Fruit fly (Drosophila melanogaster): ENCODE measurements around the gene smp-30.
A peak's percentile ranks its signal among the peaks of the same experiment; 100 is the strongest.

smp-30 gene

dm6 chr3R:14747915-14748314, 3.1 kb downstream of the smp-30 start:
- TF ChIP-seq N (GFP tag; optimal IDR thresholded peaks at IDR 0.05) (no peak), dmrt93B (GFP tag; optimal IDR thresholded peaks at IDR 0.05) (no peak), dsf (GFP tag; optimal IDR thresholded peaks at IDR 0.05; ENCODE audit: borderline replicate concordance) (no peak)

- TF ChIP-seq woc (GFP tag; optimal IDR thresholded peaks at IDR 0.05) (no peak), sv (GFP tag; optimal IDR thresholded peaks at IDR 0.05) (no peak), psq (GFP tag; optimal IDR thresholded peaks at IDR 0.05) (no peak), Dfd (GFP tag; optimal IDR thresholded peaks at IDR 0.05) (no peak), Rel (GFP tag; optimal IDR thresholded peaks at IDR 0.05) (no peak), Rel (tag; optimal IDR thresholded peaks at IDR 0.05) (no peak), rgr (GFP tag; optimal IDR thresholded peaks at IDR 0.05) (no peak), dmrt93B (GFP tag; optimal IDR thresholded peaks at IDR 0.05) (no peak), foxo (GFP tag; optimal IDR thresholded peaks at IDR 0.05) (no peak), Hr78 (GFP tag; optimal IDR thresholded peaks at IDR 0.05) (no peak), tai (GFP tag; optimal IDR thresholded peaks at IDR 0.05) (no peak), Vsx2 (GFP tag; optimal IDR thresholded peaks at IDR 0.05; ENCODE audit: partially characterized antibody) (no peak), lola (GFP tag; optimal IDR thresholded peaks at IDR 0.05) (no peak), Myc (optimal IDR thresholded peaks at IDR 0.05) (no peak), N (GFP tag; optimal IDR thresholded peaks at IDR 0.05) (no peak), CG9705 (GFP tag; optimal IDR thresholded peaks at IDR 0.05) (no peak), CG32264 (GFP tag; optimal IDR thresholded peaks at IDR 0.05) (no peak)
Measured at dm6 chr3R:14747259-14747856, 3.7 kb downstream of the smp-30 start.

- TF ChIP-seq Hr83 (GFP tag; optimal IDR thresholded peaks at IDR 0.05; ENCODE audit: poor library complexity, severe bottlenecking) (peak; percentile 74), Rel (GFP tag; optimal IDR thresholded peaks at IDR 0.05) (no peak), Rel (tag; optimal IDR thresholded peaks at IDR 0.05) (peak; percentile 44), foxo (GFP tag; optimal IDR thresholded peaks at IDR 0.05) (peak in 1 of 2 experiments; percentile 40), rgr (GFP tag; optimal IDR thresholded peaks at IDR 0.05) (peak; percentile 52), br (GFP tag; optimal IDR thresholded peaks at IDR 0.05) (peak; percentile 40), dmrt93B (GFP tag; optimal IDR thresholded peaks at IDR 0.05) (peak; percentile 11), sage (GFP tag; optimal IDR thresholded peaks at IDR 0.05) (no peak), Sp1 (GFP tag; optimal IDR thresholded peaks at IDR 0.05) (peak; percentile 61), OdsH (GFP tag; optimal IDR thresholded peaks at IDR 0.05) (peak; percentile 33), CrebA (GFP tag; optimal IDR thresholded peaks at IDR 0.05; ENCODE audit: borderline replicate concordance) (no peak), h (GFP tag; optimal IDR thresholded peaks at IDR 0.05) (peak; percentile 61), HLH106 (tag; optimal IDR thresholded peaks at IDR 0.05) (peak; percentile 23), fru (GFP tag; optimal IDR thresholded peaks at IDR 0.05) (peak; percentile 50), Myc (optimal IDR thresholded peaks at IDR 0.05) (no peak)
Measured at dm6 chr3R:14744339-14745129, 6.5 kb downstream of the smp-30 start.

- TF ChIP-seq tai (GFP tag; optimal IDR thresholded peaks at IDR 0.05) (no peak), Rel (GFP tag; optimal IDR thresholded peaks at IDR 0.05) (no peak), Rel (tag; optimal IDR thresholded peaks at IDR 0.05) (peak; percentile 3)
Measured at dm6 chr3R:14743418-14743817, 7.6 kb downstream of the smp-30 start.

dm6 chr3R:14742928-14743327, 8.1 kb downstream of the smp-30 start:
- TF ChIP-seq sv (GFP tag; optimal IDR thresholded peaks at IDR 0.05) (peak; percentile 32), GATAd (GFP tag; optimal IDR thresholded peaks at IDR 0.05) (no peak), Jra (GFP tag; optimal IDR thresholded peaks at IDR 0.05) (no peak), Abd-B (GFP tag; optimal IDR thresholded peaks at IDR 0.05) (no peak), dsf (GFP tag; optimal IDR thresholded peaks at IDR 0.05; ENCODE audit: borderline replicate concordance) (no peak), foxo (GFP tag; optimal IDR thresholded peaks at IDR 0.05) (peak in 1 of 2 experiments; percentile 59), Vsx2 (GFP tag; optimal IDR thresholded peaks at IDR 0.05; ENCODE audit: partially characterized antibody) (no peak), dmrt93B (GFP tag; optimal IDR thresholded peaks at IDR 0.05) (no peak), lola (GFP tag; optimal IDR thresholded peaks at IDR 0.05) (no peak), Rel (GFP tag; optimal IDR thresholded peaks at IDR 0.05) (no peak), Rel (tag; optimal IDR thresholded peaks at IDR 0.05) (no peak), woc (GFP tag; optimal IDR thresholded peaks at IDR 0.05) (no peak), HLH106 (tag; optimal IDR thresholded peaks at IDR 0.05) (peak; percentile 25), dl (GFP tag; optimal IDR thresholded peaks at IDR 0.05; ENCODE audit: insufficient read depth in 1 of 2, partially characterized antibody in 2 of 2) (no peak), Hr78 (GFP tag; optimal IDR thresholded peaks at IDR 0.05) (no peak), CG9705 (GFP tag; optimal IDR thresholded peaks at IDR 0.05) (no peak), jim (GFP tag; optimal IDR thresholded peaks at IDR 0.05) (no peak), Hnf4 (GFP tag; optimal IDR thresholded peaks at IDR 0.05) (peak; percentile 26), Dif (GFP tag; optimal IDR thresholded peaks at IDR 0.05; ENCODE audit: partially characterized antibody) (no peak), pan (optimal IDR thresholded peaks at IDR 0.05) (no peak), Myc (optimal IDR thresholded peaks at IDR 0.05) (no peak), h (GFP tag; optimal IDR thresholded peaks at IDR 0.05) (peak; percentile 43), ey (GFP tag; optimal IDR thresholded peaks at IDR 0.05) (peak; percentile 39), CrebA (GFP tag; optimal IDR thresholded peaks at IDR 0.05; ENCODE audit: borderline replicate concordance) (no peak), tai (GFP tag; optimal IDR thresholded peaks at IDR 0.05) (no peak), usp (GFP tag; optimal IDR thresholded peaks at IDR 0.05) (no peak), br (GFP tag; optimal IDR thresholded peaks at IDR 0.05) (peak; percentile 52), psq (GFP tag; optimal IDR thresholded peaks at IDR 0.05) (peak; percentile 10), fru (GFP tag; optimal IDR thresholded peaks at IDR 0.05) (peak; percentile 60)

All from whole organism, wandering third instar larva.